Worm (Caenorhabditis elegans) whole organism, early embryonic: ENCODE results near the gene nhr-88.

Experiments used
- B0310.2 ChIP-seq: sonication (generic microtip); optimal IDR thresholded peaks from 2 replicates; lab custom pipeline; 2016; ENCODE audit warnings: mild to moderate bottlenecking, missing genetic modification characterization, missing compliant biosample characterization
- ama-1 ChIP-seq: fragments of 150-350 bp; optimal IDR thresholded peaks from 2 replicates; lab custom pipeline; 2014
- hnd-1 ChIP-seq: sonication (generic microtip); optimal IDR thresholded peaks from 2 replicates; lab custom pipeline; 2016; ENCODE audit warnings: missing genetic modification characterization, missing compliant biosample characterization
- sea-1 ChIP-seq: fragments of 200-800 bp; sonication (Bioruptor generic); conservative IDR thresholded peaks from 2 replicates; pipeline ENCODE4 v1.3.6; 2022; ENCODE audit warnings: missing genetic modification characterization, missing compliant biosample characterization
- tbx-37 ChIP-seq: fragments of 200-800 bp; sonication (Bioruptor generic); conservative IDR thresholded peaks from 2 replicates; pipeline ENCODE4 v1.3.6; 2022; ENCODE audit warnings: missing genetic modification reagents, missing genetic modification characterization, missing compliant biosample characterization
- tra-4 ChIP-seq: sonication (generic microtip); optimal IDR thresholded peaks from 2 replicates; lab custom pipeline; 2017; ENCODE audit warnings: missing genetic modification characterization, missing compliant biosample characterization

DNA sequence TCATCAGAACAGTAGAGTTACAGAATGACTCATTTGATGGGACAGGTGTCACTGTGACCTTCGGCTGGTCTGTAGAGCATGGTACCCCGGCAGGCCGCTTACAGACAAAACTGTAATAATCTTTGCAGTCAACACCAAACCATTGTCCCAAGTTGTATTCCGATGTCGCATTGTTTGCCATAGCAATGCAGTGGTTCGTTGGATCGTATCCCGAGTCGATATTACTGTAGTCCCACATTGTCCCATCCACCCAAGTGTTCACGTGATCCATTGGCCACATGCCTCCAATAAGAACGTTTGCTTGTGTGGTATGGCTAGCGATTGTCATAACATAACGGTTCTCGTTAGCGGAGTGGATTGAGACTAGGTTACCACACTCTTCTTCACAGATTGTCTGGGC lies 44.5 kb downstream of the nhr-88 start:
- no peak for TF ChIP-seq tbx-37 (GFP tag; lab: Robert Waterston, UW)
- TF ChIP-seq tra-4 (tag; lab: Kevin White, UChicago) = no peak
- no peak for TF ChIP-seq sea-1 (GFP tag; lab: Robert Waterston, UW)
- no peak for TF ChIP-seq ama-1 (lab: Kevin White, UChicago)
- TF ChIP-seq B0310.2 = no peak
- no peak for TF ChIP-seq hnd-1 (tag; lab: Kevin White, UChicago)
